ENCODE assay signal across 5 worm cellular contexts in the genomic region with DNA sequence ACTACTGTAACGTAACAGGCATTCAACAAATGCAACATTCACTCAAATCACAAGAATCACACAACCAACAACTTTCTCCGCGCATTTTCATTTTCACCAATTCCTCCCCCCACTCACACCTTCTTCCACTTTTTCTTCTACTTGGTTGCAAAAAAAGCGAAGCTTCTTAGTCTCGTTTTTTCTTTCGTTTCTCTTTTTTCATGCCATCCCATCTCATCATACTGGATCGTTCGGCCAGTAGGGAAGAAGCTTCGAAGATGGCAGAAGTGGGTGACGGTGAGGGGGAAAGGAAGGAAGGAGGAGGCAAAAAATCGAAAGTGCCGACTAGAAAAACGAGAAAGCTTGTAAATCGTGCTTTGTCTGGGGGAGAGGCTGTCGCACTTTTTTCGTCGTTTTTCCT.
A peak's percentile ranks its signal among the peaks of the same experiment; 100 is the strongest.
TF ChIP-seq lines count a peak whose summit lies in the region.

No protein-coding gene starts in this region.

TF ChIP-seq in whole organism, L1 larva, 84 proteins besides CTCF, POLR2A, EP300 and RAD21:
- peak; percentile 90 for TF ChIP-seq blmp-1 (tag; optimal IDR thresholded peaks at IDR 0.05; lab: Kevin White, UChicago)
- TF ChIP-seq aha-1 (tag; optimal IDR thresholded peaks at IDR 0.05; lab: Kevin White, UChicago) = no peak
TF ChIP-seq in whole organism, L1 larva: peak in this region for 1.

TF ChIP-seq in whole organism, L2 larva, 48 proteins besides CTCF, POLR2A, EP300 and RAD21:
- no peak for TF ChIP-seq aly-2 (tag; optimal IDR thresholded peaks at IDR 0.05; lab: Kevin White, UChicago)
- TF ChIP-seq snpc-4 (tag; optimal IDR thresholded peaks at IDR 0.05; lab: Kevin White, UChicago) = no peak
- no peak for TF ChIP-seq dmd-4 (tag; optimal IDR thresholded peaks at IDR 0.05; lab: Kevin White, UChicago)
- TF ChIP-seq blmp-1 (tag; optimal IDR thresholded peaks at IDR 0.05; lab: Kevin White, UChicago; ENCODE audit: insufficient read depth) = peak; percentile 71
- peak; percentile 49 for TF ChIP-seq nhr-25 (tag; optimal IDR thresholded peaks at IDR 0.05; lab: Kevin White, UChicago)

TF ChIP-seq in whole organism, L3 larva, 47 proteins besides CTCF, POLR2A, EP300 and RAD21:
- TF ChIP-seq nhr-25 (tag; optimal IDR thresholded peaks at IDR 0.05; lab: Kevin White, UChicago) (peak; percentile 92), lsy-12 (tag; optimal IDR thresholded peaks at IDR 0.05; lab: Kevin White, UChicago) (no peak)

TF ChIP-seq in whole organism, L4 larva, 104 proteins besides CTCF, POLR2A, EP300 and RAD21:
- TF ChIP-seq nhr-25 (tag; optimal IDR thresholded peaks at IDR 0.05; lab: Kevin White, UChicago; ENCODE audit: borderline replicate concordance, insufficient read depth) (peak; percentile 66), ceh-32 (tag; optimal IDR thresholded peaks at IDR 0.05; lab: Kevin White, UChicago; ENCODE audit: poor library complexity) (no peak)
TF ChIP-seq in whole organism, L4 larva: peak in this region for 1.

TF ChIP-seq in whole organism, mixed stage, embryonic, 35 proteins besides CTCF, POLR2A, EP300 and RAD21:
- TF ChIP-seq nhr-237 (tag; optimal IDR thresholded peaks at IDR 0.05; lab: Kevin White, UChicago) (no peak), blmp-1 (tag; optimal IDR thresholded peaks at IDR 0.05; lab: Kevin White, UChicago) (peak; percentile 88)
